Worm (Caenorhabditis elegans): ENCODE measurements around the gene nduv-2.

DNA sequence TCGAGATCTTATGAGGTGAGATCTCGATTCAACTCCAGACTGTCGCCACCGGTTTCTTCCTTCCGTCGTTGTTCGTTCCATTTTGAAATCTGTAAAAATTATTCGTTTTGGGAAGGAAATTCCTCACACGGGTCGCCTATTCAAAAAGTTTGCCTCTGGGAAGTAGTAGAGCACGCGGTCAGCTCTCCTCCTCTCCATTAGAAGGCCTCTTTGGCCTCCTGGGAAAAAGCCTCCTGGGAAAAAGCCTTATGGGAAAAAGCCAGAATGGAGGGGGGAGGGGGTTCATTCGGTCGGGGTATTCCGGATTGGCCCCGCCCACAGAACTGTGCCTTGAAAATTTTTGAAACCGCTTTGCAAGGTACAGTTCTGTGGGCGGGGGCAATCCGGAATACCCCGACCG lies 22.2 kb upstream of the nduv-2 start:
- no peak for TF ChIP-seq pax-1 (tag; optimal IDR thresholded peaks at IDR 0.05)
- no peak for TF ChIP-seq tbx-7 (tag; optimal IDR thresholded peaks at IDR 0.05)
- TF ChIP-seq gmeb-2 (tag; optimal IDR thresholded peaks at IDR 0.05): no peak
- TF ChIP-seq ceh-18 (tag; optimal IDR thresholded peaks at IDR 0.05): no peak
- no peak for TF ChIP-seq sox-4 (tag; optimal IDR thresholded peaks at IDR 0.05)
- TF ChIP-seq dmd-4 (tag; optimal IDR thresholded peaks at IDR 0.05; ENCODE audit: borderline replicate concordance): no peak
- TF ChIP-seq fkh-6 (tag; optimal IDR thresholded peaks at IDR 0.05): no peak
- no peak for TF ChIP-seq T23F11.4 (GFP tag; optimal IDR thresholded peaks at IDR 0.05)
